Worm (Caenorhabditis elegans): ENCODE results near the gene gsp-1.
A peak's percentile ranks its signal among the peaks of the same experiment; 100 is the strongest.

The gsp-1 gene

ce11 chrV:10716865-10717713 lies 34.9 kb downstream of the gsp-1 start:
- peak; percentile 75 to 77 for TF ChIP-seq mdl-1 (tag; optimal IDR thresholded peaks at IDR 0.05)
- no peak for TF ChIP-seq ztf-1 (GFP tag; conservative IDR thresholded peaks at IDR 0.05)
- peak; percentile 35 for TF ChIP-seq nhr-129 (tag; optimal IDR thresholded peaks at IDR 0.05)
- peak; percentile 51 for TF ChIP-seq peb-1 (tag; optimal IDR thresholded peaks at IDR 0.05)
- TF ChIP-seq elt-1 (tag; optimal IDR thresholded peaks at IDR 0.05), result no peak
- no peak for TF ChIP-seq ztf-4 (tag; optimal IDR thresholded peaks at IDR 0.05)
- peak; percentile 97 for TF ChIP-seq sma-9 (GFP tag; optimal IDR thresholded peaks at IDR 0.05)
- peak; percentile 28 for TF ChIP-seq sma-9 (tag; optimal IDR thresholded peaks at IDR 0.05)
- peak; percentile 44 for TF ChIP-seq sem-4 (tag; optimal IDR thresholded peaks at IDR 0.05)
- TF ChIP-seq lin-11 (tag; optimal IDR thresholded peaks at IDR 0.05), result no peak
- peak; percentile 97 for TF ChIP-seq nhr-25 (tag; optimal IDR thresholded peaks at IDR 0.05)
- TF ChIP-seq ZK546.5 (tag; optimal IDR thresholded peaks at IDR 0.05), result no peak
- TF ChIP-seq sma-3 (GFP tag; optimal IDR thresholded peaks at IDR 0.05), result peak; percentile 92
- no peak for TF ChIP-seq nhr-12 (tag; optimal IDR thresholded peaks at IDR 0.05)
- TF ChIP-seq gmeb-1 (tag; optimal IDR thresholded peaks at IDR 0.05), result peak; percentile 29
- TF ChIP-seq ceh-16 (tag; optimal IDR thresholded peaks at IDR 0.05), result peak; percentile 97
- peak; percentile 55 for TF ChIP-seq C34F6.9 (tag; optimal IDR thresholded peaks at IDR 0.05)
- TF ChIP-seq nhr-6 (tag; optimal IDR thresholded peaks at IDR 0.05), result peak; percentile 1
- peak; percentile 53 for TF ChIP-seq fos-1 (tag; optimal IDR thresholded peaks at IDR 0.05)
- TF ChIP-seq egl-27 (tag; optimal IDR thresholded peaks at IDR 0.05), result peak; percentile 33
- TF ChIP-seq nhr-10 (tag; optimal IDR thresholded peaks at IDR 0.05), result no peak
- TF ChIP-seq unc-55 (GFP tag; optimal IDR thresholded peaks at IDR 0.05), result no peak
- no peak for TF ChIP-seq alr-1 (tag; optimal IDR thresholded peaks at IDR 0.05)
- TF ChIP-seq Y55F3AM.14 (GFP tag; optimal IDR thresholded peaks at IDR 0.05), result peak; percentile 93
- no peak for TF ChIP-seq nhr-77 (tag; optimal IDR thresholded peaks at IDR 0.05)
- TF ChIP-seq crh-2 (tag; optimal IDR thresholded peaks at IDR 0.05), result peak; percentile 38
- peak; percentile 96 for TF ChIP-seq nhr-21 (tag; optimal IDR thresholded peaks at IDR 0.05)
- no peak for TF ChIP-seq lin-39 (tag; optimal IDR thresholded peaks at IDR 0.05)
- TF ChIP-seq blmp-1 (tag; optimal IDR thresholded peaks at IDR 0.05; ENCODE audit: insufficient read depth), result peak; percentile 95
- TF ChIP-seq mab-5 (tag; optimal IDR thresholded peaks at IDR 0.05), result no peak
- TF ChIP-seq nhr-11 (tag; optimal IDR thresholded peaks at IDR 0.05), result no peak
- peak; percentile 37 for TF ChIP-seq F13H6.1 (tag; optimal IDR thresholded peaks at IDR 0.05)
- TF ChIP-seq nhr-23 (tag; optimal IDR thresholded peaks at IDR 0.05), result no peak

- TF ChIP-seq crh-2 (tag; optimal IDR thresholded peaks at IDR 0.05) (no peak), aly-2 (tag; optimal IDR thresholded peaks at IDR 0.05) (no peak), unc-39 (tag; optimal IDR thresholded peaks at IDR 0.05) (no peak), C34F6.9 (tag; optimal IDR thresholded peaks at IDR 0.05) (no peak), elt-3 (tag; optimal IDR thresholded peaks at IDR 0.05) (no peak), zag-1 (tag; optimal IDR thresholded peaks at IDR 0.05) (no peak), nhr-23 (tag; optimal IDR thresholded peaks at IDR 0.05) (no peak), sma-3 (GFP tag; optimal IDR thresholded peaks at IDR 0.05) (no peak), lin-13 (GFP tag; optimal IDR thresholded peaks at IDR 0.05) (no peak), egl-27 (tag; optimal IDR thresholded peaks at IDR 0.05) (no peak), ztf-4 (tag; optimal IDR thresholded peaks at IDR 0.05) (no peak), nhr-10 (tag; optimal IDR thresholded peaks at IDR 0.05) (no peak), nhr-11 (tag; optimal IDR thresholded peaks at IDR 0.05) (no peak), sma-9 (GFP tag; optimal IDR thresholded peaks at IDR 0.05) (no peak), sma-9 (tag; optimal IDR thresholded peaks at IDR 0.05) (no peak), F13H6.1 (tag; optimal IDR thresholded peaks at IDR 0.05) (no peak), skn-1 (tag; optimal IDR thresholded peaks at IDR 0.05) (no peak), dmd-4 (tag; optimal IDR thresholded peaks at IDR 0.05) (no peak), gmeb-1 (tag; optimal IDR thresholded peaks at IDR 0.05) (no peak), Y55F3AM.14 (GFP tag; optimal IDR thresholded peaks at IDR 0.05) (no peak)
Observed at ce11 chrV:10718037-10718436, 35.8 kb downstream of the gsp-1 start.

Measured in whole organism, L2 larva.